Fruit fly (Drosophila melanogaster) whole organism, prepupa: Measurements from ENCODE around the gene CG7367.

Experiments
- CG8319 ChIP-seq: fragments of 200-800 bp; sonication (Bioruptor generic); optimal IDR thresholded peaks from 3 replicates; lab custom pipeline; 2016; ENCODE audit warnings: missing biosample characterization, missing genetic modification characterization
- CG8632 ChIP-seq: fragments of 200-800 bp; sonication (Bioruptor generic); optimal IDR thresholded peaks from 3 replicates; lab custom pipeline; 2016; ENCODE audit warnings: missing biosample characterization, missing genetic modification characterization
- fd59A ChIP-seq: fragments of 200-800 bp; sonication (Bioruptor generic); optimal IDR thresholded peaks from 2 replicates; lab custom pipeline; 2017; ENCODE audit warnings: missing biosample characterization, mild to moderate bottlenecking, missing genetic modification characterization, missing genetic modification reagents

dm6 chr2L:7992654-7993053, 46.9 kb downstream of the CG7367 start:
- TF ChIP-seq CG8319 (GFP tag; lab: Kevin White, UChicago) (no peak), CG8632 (GFP tag; lab: Kevin White, UChicago) (no peak), fd59A (GFP tag; lab: Kevin White, UChicago) (no peak)
